Fruit fly (Drosophila melanogaster) whole organism, wandering third instar larva: ENCODE measurements around the gene CG11726.

Experiments used
- Abd-B ChIP-seq: fragments of >200 bp; optimal IDR thresholded peaks from 2 replicates; lab custom pipeline; 2017; ENCODE audit warnings: missing biosample characterization, missing genetic modification characterization
- Dif ChIP-seq: fragments of 200-275, 200-300 bp; sonication (Bioruptor generic); optimal IDR thresholded peaks from 2 replicates; lab custom pipeline; 2018; ENCODE audit warnings: missing biosample characterization, missing genetic modification characterization; ENCODE audit not compliant: partially characterized antibody
- GATAd ChIP-seq: sonication (Bioruptor generic); optimal IDR thresholded peaks from 2 replicates; lab custom pipeline; 2016; ENCODE audit warnings: missing biosample characterization, missing genetic modification characterization
- Hnf4 ChIP-seq: fragments of 200-800 bp; sonication (Bioruptor generic); optimal IDR thresholded peaks from 2 replicates; lab custom pipeline; 2016; ENCODE audit warnings: missing biosample characterization, mild to moderate bottlenecking, missing genetic modification characterization
- br ChIP-seq: fragments of 200-800 bp; sonication (Bioruptor generic); optimal IDR thresholded peaks from 2 replicates; lab custom pipeline; 2016; ENCODE audit warnings: missing biosample characterization, missing genetic modification characterization
- sv ChIP-seq: fragments of 200-800 bp; sonication (Bioruptor generic); optimal IDR thresholded peaks from 3 replicates; lab custom pipeline; 2016; ENCODE audit warnings: missing biosample characterization, missing genetic modification characterization

DNA sequence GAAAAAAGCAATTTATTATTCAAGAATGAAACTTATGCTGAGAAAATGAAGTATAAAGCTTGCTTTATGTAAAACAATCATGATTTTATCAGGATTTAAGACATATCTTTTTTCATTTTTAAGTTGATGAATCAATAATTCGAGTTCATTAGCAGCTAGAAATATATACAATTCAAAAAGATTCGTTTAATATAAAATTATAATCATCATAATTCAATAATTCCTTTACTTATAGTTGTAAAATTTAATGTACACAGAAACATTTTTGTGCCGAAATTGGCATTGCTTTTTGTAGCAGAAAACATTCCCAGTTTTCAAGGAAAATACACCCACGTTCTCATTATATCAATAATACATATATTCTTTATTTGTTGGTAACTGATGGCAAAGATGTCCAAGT, at the start of gene CG11726:
- TF ChIP-seq Hnf4 (GFP tag; lab: Kevin White, UChicago), result no peak
- no peak for TF ChIP-seq Abd-B
- no peak for TF ChIP-seq Dif (GFP tag; lab: Kevin White, UChicago)
- no peak for TF ChIP-seq sv
- no peak for TF ChIP-seq br (GFP tag; lab: Kevin White, UChicago)
- TF ChIP-seq GATAd (GFP tag; lab: Kevin White, UChicago), result no peak
